Worm (Caenorhabditis elegans) whole organism, mixed stage, embryonic: ENCODE data around the gene C25F9.12.

Experiments used
- blmp-1 ChIP-seq: fragments of 150-350 bp; optimal IDR thresholded peaks from 2 replicates; lab custom pipeline; 2014; ENCODE audit warnings: missing biosample characterization, missing genetic modification characterization
- ces-1 ChIP-seq: fragments of 150-350 bp; optimal IDR thresholded peaks from 2 replicates; lab custom pipeline; 2014; ENCODE audit warnings: missing biosample characterization, missing genetic modification reagents, missing genetic modification characterization
- cnd-1 ChIP-seq: fragments of 200-800 bp; sonication (Bioruptor generic); optimal IDR thresholded peaks from 2 replicates; lab custom pipeline; 2018; ENCODE audit warnings: mild to moderate bottlenecking, missing genetic modification characterization, missing compliant biosample characterization
- elt-3 ChIP-seq: fragments of 150-350 bp; optimal IDR thresholded peaks from 2 replicates; lab custom pipeline; 2014; ENCODE audit warnings: missing biosample characterization, missing genetic modification characterization
- nhr-237 ChIP-seq: fragments of 150-350 bp; optimal IDR thresholded peaks from 2 replicates; lab custom pipeline; 2014; ENCODE audit warnings: missing biosample characterization, missing genetic modification characterization
- nhr-28 ChIP-seq: fragments of 150-350 bp; optimal IDR thresholded peaks from 2 replicates; lab custom pipeline; 2014; ENCODE audit warnings: missing biosample characterization, missing genetic modification characterization
- pha-4 ChIP-seq: fragments of 150-350 bp; optimal IDR thresholded peaks from 2 replicates; lab custom pipeline; 2018; ENCODE audit warnings: missing biosample characterization, missing genetic modification reagents, missing genetic modification characterization
- snpc-4 ChIP-seq: fragments of 150-350 bp; optimal IDR thresholded peaks from 2 replicates; lab custom pipeline; 2014; ENCODE audit warnings: missing biosample characterization, missing genetic modification characterization
- sptf-1 ChIP-seq: sonication (generic microtip); optimal IDR thresholded peaks from 2 replicates; lab custom pipeline; 2017; ENCODE audit warnings: mild to moderate bottlenecking, missing genetic modification characterization, moderate library complexity, missing compliant biosample characterization
- unc-39 ChIP-seq: fragments of 150-350 bp; optimal IDR thresholded peaks from 2 replicates; lab custom pipeline; 2014; ENCODE audit warnings: missing biosample characterization, missing genetic modification characterization

ce11 chrV:19449544-19449943, 46.8 kb upstream of the C25F9.12 start, which contains the start of gene M04C3.5:
- TF ChIP-seq nhr-28 (tag; lab: Kevin White, UChicago) (no peak), pha-4 (tag; lab: Kevin White, UChicago) (no peak), unc-39 (no peak), ces-1 (GFP tag; lab: Kevin White, UChicago) (no peak), nhr-237 (tag; lab: Kevin White, UChicago) (no peak), elt-3 (tag; lab: Kevin White, UChicago) (no peak), blmp-1 (tag; lab: Kevin White, UChicago) (no peak), cnd-1 (tag; lab: Kevin White, UChicago) (no peak), snpc-4 (tag; lab: Kevin White, UChicago) (no peak), sptf-1 (no peak)
